Worm (Caenorhabditis elegans) whole organism, mixed stage, embryonic: ENCODE data around the gene T23E1.3.

Experiments used
- bed-3 ChIP-seq: fragments of 200-800 bp; sonication (Bioruptor generic); optimal IDR thresholded peaks from 3 replicates; lab custom pipeline; 2018; ENCODE audit warnings: mild to moderate bottlenecking, missing genetic modification characterization, moderate library complexity, missing compliant biosample characterization
- blmp-1 ChIP-seq: fragments of 150-350 bp; optimal IDR thresholded peaks from 2 replicates; lab custom pipeline; 2014; ENCODE audit warnings: missing biosample characterization, missing genetic modification characterization
- ces-1 ChIP-seq: fragments of 150-350 bp; optimal IDR thresholded peaks from 2 replicates; lab custom pipeline; 2014; ENCODE audit warnings: missing biosample characterization, missing genetic modification reagents, missing genetic modification characterization
- flh-1 ChIP-seq: fragments of 200-800 bp; sonication (Bioruptor generic); optimal IDR thresholded peaks from 2 replicates; lab custom pipeline; 2018; ENCODE audit warnings: mild to moderate bottlenecking, missing genetic modification characterization, moderate library complexity, missing compliant biosample characterization
- lin-13 ChIP-seq: fragments of 150-350 bp; optimal IDR thresholded peaks from 2 replicates; lab custom pipeline; 2014; ENCODE audit warnings: missing biosample characterization, missing genetic modification characterization
- mab-5 ChIP-seq: fragments of 150-350 bp; optimal IDR thresholded peaks from 2 replicates; lab custom pipeline; 2014; ENCODE audit warnings: missing biosample characterization, missing genetic modification characterization
- nhr-12 ChIP-seq: fragments of 150-350 bp; optimal IDR thresholded peaks from 2 replicates; lab custom pipeline; 2014; ENCODE audit warnings: missing biosample characterization, missing genetic modification characterization
- snpc-4 ChIP-seq: fragments of 150-350 bp; optimal IDR thresholded peaks from 2 replicates; lab custom pipeline; 2014; ENCODE audit warnings: missing biosample characterization, missing genetic modification characterization
- unc-39 ChIP-seq: fragments of 150-350 bp; optimal IDR thresholded peaks from 2 replicates; lab custom pipeline; 2014; ENCODE audit warnings: missing biosample characterization, missing genetic modification characterization
- unc-62 ChIP-seq: fragments of 150-350 bp; optimal IDR thresholded peaks from 2 replicates; lab custom pipeline; 2014; ENCODE audit warnings: missing biosample characterization, missing genetic modification reagents, missing genetic modification characterization
- ztf-11 ChIP-seq: fragments of 150-350 bp; optimal IDR thresholded peaks from 2 replicates; lab custom pipeline; 2014; ENCODE audit warnings: missing biosample characterization, missing genetic modification characterization

- no peak for TF ChIP-seq unc-62 (GFP tag; lab: Kevin White, UChicago)
- no peak for TF ChIP-seq mab-5
- TF ChIP-seq bed-3 (GFP tag; lab: Kevin White, UChicago): no peak
- no peak for TF ChIP-seq blmp-1
- no peak for TF ChIP-seq flh-1 (GFP tag; lab: Kevin White, UChicago)
- TF ChIP-seq ztf-11 (tag; lab: Kevin White, UChicago): no peak
- TF ChIP-seq ces-1 (GFP tag; lab: Kevin White, UChicago): no peak
- TF ChIP-seq unc-39 (tag; lab: Kevin White, UChicago): no peak
- TF ChIP-seq nhr-12 (tag; lab: Kevin White, UChicago): no peak
- TF ChIP-seq lin-13 (tag; lab: Kevin White, UChicago): no peak
- TF ChIP-seq snpc-4 (tag; lab: Kevin White, UChicago): no peak
Measured at ce11 chrIV:3136493-3136892, 9.2 kb upstream of the T23E1.3 start.
